Fruit fly (Drosophila melanogaster) S2 (cell line): Measurements from ENCODE around the gene CG8097.

ENCODE experiments used
- CG8478 ChIP-seq: fragments of >200 bp; optimal IDR thresholded peaks from 2 replicates; lab custom pipeline; 2018
- CTCF ChIP-seq, 2 experiments: fragments of >200 bp; optimal IDR thresholded peaks; 2 replicates each; lab custom pipeline; 2018

DNA sequence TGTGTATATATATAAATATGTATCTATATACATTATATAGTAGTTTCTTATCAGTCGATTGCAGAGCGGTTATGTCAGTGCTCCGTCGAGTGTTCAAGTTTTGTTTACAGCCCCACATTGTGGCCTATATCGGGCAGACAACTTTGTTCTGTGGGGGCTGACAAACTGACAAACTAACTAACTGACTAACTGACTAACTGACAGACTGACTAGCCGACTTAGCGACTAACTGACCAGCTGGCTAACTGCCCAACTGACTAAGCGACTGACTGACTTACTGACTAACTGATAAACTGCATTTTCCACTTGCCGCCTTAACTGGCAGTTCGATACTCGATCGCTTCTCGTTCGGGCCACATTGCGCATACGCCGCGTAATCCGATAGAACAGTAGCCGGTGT, 47.0 kb downstream of the CG8097 start:
- TF ChIP-seq CG8478 (no peak), CTCF (optimal IDR thresholded peaks at IDR 0.05; lab: Kevin White, UChicago) (no peak)
